Worm (Caenorhabditis elegans) whole organism, L2 larva: ENCODE data around the gene hot-6.

Experiments used
- aly-2 ChIP-seq: fragments of 150-350 bp; optimal IDR thresholded peaks from 2 replicates; lab custom pipeline; 2014; ENCODE audit warnings: missing biosample characterization, missing genetic modification characterization
- blmp-1 ChIP-seq: sonication (generic microtip); optimal IDR thresholded peaks from 2 replicates; lab custom pipeline; 2017; ENCODE audit warnings: missing genetic modification characterization, mild to moderate bottlenecking, missing compliant biosample characterization, antibody characterized with exemption, moderate library complexity; ENCODE audit not compliant: insufficient read depth
- ceh-82 ChIP-seq: fragments of 150-350 bp; optimal IDR thresholded peaks from 2 replicates; lab custom pipeline; 2014; ENCODE audit warnings: missing biosample characterization, missing genetic modification characterization
- egl-27 ChIP-seq: sonication (generic microtip); optimal IDR thresholded peaks from 3 replicates; lab custom pipeline; 2017; ENCODE audit warnings: missing biosample characterization, missing genetic modification reagents, missing genetic modification characterization
- elt-1 ChIP-seq: fragments of 150-350 bp; optimal IDR thresholded peaks from 2 replicates; lab custom pipeline; 2014; ENCODE audit warnings: missing biosample characterization, missing genetic modification characterization
- fos-1 ChIP-seq: fragments of 150-350 bp; optimal IDR thresholded peaks from 2 replicates; lab custom pipeline; 2014; ENCODE audit warnings: missing biosample characterization, missing genetic modification characterization
- nhr-11 ChIP-seq: fragments of 150-350 bp; optimal IDR thresholded peaks from 2 replicates; lab custom pipeline; 2014; ENCODE audit warnings: missing biosample characterization, missing genetic modification characterization
- nhr-237 ChIP-seq: fragments of 150-350 bp; optimal IDR thresholded peaks from 2 replicates; lab custom pipeline; 2014; ENCODE audit warnings: missing biosample characterization, missing genetic modification characterization
- nhr-77 ChIP-seq: fragments of 150-350 bp; optimal IDR thresholded peaks from 2 replicates; lab custom pipeline; 2014; ENCODE audit warnings: missing biosample characterization, missing genetic modification characterization
- snpc-4 ChIP-seq: fragments of 150-350 bp; optimal IDR thresholded peaks from 2 replicates; lab custom pipeline; 2014; ENCODE audit warnings: missing biosample characterization, missing genetic modification characterization
- ztf-1 ChIP-seq: fragments of 200-800 bp; sonication (Bioruptor generic); conservative IDR thresholded peaks from 2 replicates; pipeline ENCODE4 v1.3.6; 2022; ENCODE audit warnings: missing genetic modification characterization, missing compliant biosample characterization
- ztf-11 ChIP-seq: sonication (generic microtip); optimal IDR thresholded peaks from 2 replicates; lab custom pipeline; 2017; ENCODE audit warnings: missing biosample characterization, missing genetic modification characterization

DNA sequence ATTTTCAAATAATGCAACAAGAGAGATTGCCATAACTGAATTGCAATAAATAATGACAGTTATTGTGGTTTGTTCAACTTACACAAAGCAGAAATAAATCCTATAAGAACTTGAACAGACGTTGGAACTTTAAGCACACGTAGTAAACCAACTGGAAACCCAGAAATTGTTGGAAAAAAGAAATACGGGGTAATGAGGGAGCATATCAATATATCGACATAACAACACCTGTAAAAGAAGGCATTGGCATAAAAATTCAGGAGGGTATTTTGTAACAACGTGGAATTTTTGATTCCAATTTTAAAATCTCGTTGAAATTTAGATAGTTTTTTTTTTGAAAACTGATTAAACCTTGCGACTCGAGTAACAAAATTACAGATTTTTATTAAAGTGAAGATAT, 33.7 kb upstream of the hot-6 start:
- TF ChIP-seq aly-2 (tag; lab: Kevin White, UChicago), result no peak
- no peak for TF ChIP-seq snpc-4
- no peak for TF ChIP-seq ztf-1 (GFP tag; lab: Robert Waterston, UW)
- no peak for TF ChIP-seq nhr-11 (tag; lab: Kevin White, UChicago)
- TF ChIP-seq ceh-82, result no peak
- no peak for TF ChIP-seq nhr-77 (tag; lab: Kevin White, UChicago)
- no peak for TF ChIP-seq elt-1 (tag; lab: Kevin White, UChicago)
- no peak for TF ChIP-seq blmp-1 (tag; lab: Kevin White, UChicago)
- TF ChIP-seq ztf-11 (tag; lab: Kevin White, UChicago), result no peak
- TF ChIP-seq fos-1 (tag; lab: Kevin White, UChicago), result no peak
- TF ChIP-seq egl-27 (tag; lab: Kevin White, UChicago), result no peak
- no peak for TF ChIP-seq nhr-237
